Fruit fly (Drosophila melanogaster) whole organism, embryonic: ENCODE measurements around the gene CG15547.
A peak's percentile ranks its signal among the peaks of the same experiment; 100 is the strongest.

Source experiments
- Adf1 ChIP-seq: fragments of 200-800 bp; sonication (Bioruptor generic); IDR thresholded peaks from 2 replicates; pipeline ENCODE4 v1.3.6; 2022; ENCODE audit warnings: missing biosample characterization, missing genetic modification characterization
- Aef1 ChIP-seq: fragments of 200-800 bp; sonication (Bioruptor generic); IDR thresholded peaks from 3 replicates; pipeline ENCODE4 v1.3.6; 2022; ENCODE audit warnings: missing biosample characterization, missing genetic modification characterization
- Asciz ChIP-seq: fragments of 200-800 bp; sonication (Bioruptor generic); optimal IDR thresholded peaks from 2 replicates; lab custom pipeline; 2017; ENCODE audit warnings: missing biosample characterization, mild to moderate bottlenecking, missing genetic modification characterization, missing genetic modification reagents
- Atf6 ChIP-seq: fragments of 200-800 bp; sonication (Bioruptor generic); IDR thresholded peaks from 2 replicates; pipeline ENCODE4 v1.3.6; 2022; ENCODE audit warnings: missing biosample characterization, missing genetic modification characterization
- C15 ChIP-seq: fragments of 200-800 bp; sonication (Bioruptor generic); IDR thresholded peaks from 3 replicates; pipeline ENCODE4 v1.3.6; 2022; ENCODE audit warnings: missing biosample characterization, missing genetic modification characterization
- CG10147 ChIP-seq: fragments of 200-800 bp; sonication (Bioruptor generic); optimal IDR thresholded peaks from 2 replicates; lab custom pipeline; 2019; ENCODE audit warnings: missing biosample characterization, mild to moderate bottlenecking, missing genetic modification characterization, moderate library complexity
- CG10209 ChIP-seq: fragments of 200-800 bp; sonication (Bioruptor generic); optimal IDR thresholded peaks from 3 replicates; lab custom pipeline; 2017; ENCODE audit warnings: missing biosample characterization, mild to moderate bottlenecking, missing genetic modification characterization, missing genetic modification reagents
- CG10543 ChIP-seq: fragments of 200-800 bp; sonication (Bioruptor generic); optimal IDR thresholded peaks from 3 replicates; lab custom pipeline; 2017; ENCODE audit warnings: missing biosample characterization, mild to moderate bottlenecking, missing genetic modification characterization, moderate library complexity
- CG10565 ChIP-seq: fragments of 200-800 bp; sonication (Bioruptor generic); optimal IDR thresholded peaks from 3 replicates; lab custom pipeline; 2016; ENCODE audit warnings: missing biosample characterization, mild to moderate bottlenecking, missing genetic modification characterization
- CG11085 ChIP-seq: fragments of 200-800 bp; sonication (Bioruptor generic); IDR thresholded peaks from 2 replicates; pipeline ENCODE4 v1.3.6; 2022; ENCODE audit warnings: missing biosample characterization, missing genetic modification characterization
- CG14965 ChIP-seq: fragments of 200-800 bp; sonication (Bioruptor generic); optimal IDR thresholded peaks from 2 replicates; lab custom pipeline; 2016; ENCODE audit warnings: missing biosample characterization, missing genetic modification characterization, borderline replicate concordance
- CG15479 ChIP-seq: fragments of 200-800 bp; sonication (Bioruptor generic); optimal IDR thresholded peaks from 3 replicates; lab custom pipeline; 2019; ENCODE audit warnings: missing biosample characterization, mild to moderate bottlenecking, missing genetic modification characterization, moderate library complexity
- CG1602 ChIP-seq: fragments of 200-800 bp; sonication (Bioruptor generic); optimal IDR thresholded peaks from 3 replicates; lab custom pipeline; 2016; ENCODE audit warnings: missing biosample characterization, missing genetic modification characterization
- CG16779 ChIP-seq: fragments of 200-800 bp; sonication (Bioruptor generic); IDR thresholded peaks from 2 replicates; pipeline ENCODE4 v1.3.6; 2022; ENCODE audit warnings: missing biosample characterization, missing genetic modification characterization
- CG1792 ChIP-seq: fragments of 200-800 bp; sonication (Bioruptor generic); optimal IDR thresholded peaks from 2 replicates; lab custom pipeline; 2016; ENCODE audit warnings: missing biosample characterization, missing genetic modification characterization
- CG2120 ChIP-seq: fragments of 200-800 bp; sonication (Bioruptor generic); optimal IDR thresholded peaks from 3 replicates; lab custom pipeline; 2016; ENCODE audit warnings: missing biosample characterization, missing genetic modification characterization
- CG2875 ChIP-seq: fragments of 200-800 bp; sonication (Bioruptor generic); optimal IDR thresholded peaks from 2 replicates; lab custom pipeline; 2017; ENCODE audit warnings: missing biosample characterization, mild to moderate bottlenecking, missing genetic modification characterization, missing genetic modification reagents
- CG3407 ChIP-seq: fragments of 200-800 bp; sonication (Bioruptor generic); optimal IDR thresholded peaks from 2 replicates; lab custom pipeline; 2018; ENCODE audit warnings: missing biosample characterization, mild to moderate bottlenecking, missing genetic modification characterization
- CG34376 ChIP-seq: fragments of 200-800 bp; sonication (Bioruptor generic); optimal IDR thresholded peaks from 2 replicates; lab custom pipeline; 2018; ENCODE audit warnings: missing biosample characterization, mild to moderate bottlenecking, missing genetic modification characterization
- CG42726 ChIP-seq: fragments of 200-800 bp; sonication (Bioruptor generic); IDR thresholded peaks from 2 replicates; pipeline ENCODE4 v1.3.6; 2022; ENCODE audit warnings: missing biosample characterization, missing genetic modification characterization; ENCODE audit not compliant: partially characterized antibody
- CG6791 ChIP-seq: fragments of 200-800 bp; sonication (Bioruptor generic); IDR thresholded peaks from 3 replicates; pipeline ENCODE4 v1.3.6; 2022; ENCODE audit warnings: missing biosample characterization, missing genetic modification characterization; ENCODE audit not compliant: partially characterized antibody
- CG7271 ChIP-seq: fragments of 200-800 bp; sonication (Bioruptor generic); optimal IDR thresholded peaks from 2 replicates; lab custom pipeline; 2018; ENCODE audit warnings: missing biosample characterization, mild to moderate bottlenecking, missing genetic modification characterization, moderate library complexity
- CG8388 ChIP-seq: fragments of 200-800 bp; sonication (Bioruptor generic); optimal IDR thresholded peaks from 2 replicates; lab custom pipeline; 2019; ENCODE audit warnings: missing biosample characterization, mild to moderate bottlenecking, missing genetic modification characterization, moderate library complexity
- CG8944 ChIP-seq: fragments of 200-800 bp; sonication (Bioruptor generic); optimal IDR thresholded peaks from 3 replicates; lab custom pipeline; 2016; ENCODE audit warnings: missing biosample characterization, missing genetic modification characterization
- CG9932 ChIP-seq: fragments of 200-800 bp; sonication (Bioruptor generic); IDR thresholded peaks from 2 replicates; pipeline ENCODE4 v1.3.6; 2022; ENCODE audit warnings: missing biosample characterization, missing genetic modification characterization
- Dek ChIP-seq: fragments of 200-800 bp; sonication (Bioruptor generic); optimal IDR thresholded peaks from 3 replicates; lab custom pipeline; 2019; ENCODE audit warnings: missing biosample characterization, mild to moderate bottlenecking, missing genetic modification characterization, moderate library complexity
- Ets65A ChIP-seq: fragments of 200-800 bp; sonication (Bioruptor generic); peaks from one replicate; lab custom pipeline; 2016; ENCODE audit warnings: missing biosample characterization, missing genetic modification characterization
- Ets97D ChIP-seq: fragments of 200-800 bp; sonication (Bioruptor generic); optimal IDR thresholded peaks from 3 replicates; lab custom pipeline; 2016; ENCODE audit warnings: missing biosample characterization, missing genetic modification characterization
- HLH3B ChIP-seq: fragments of 200-800 bp; sonication (Bioruptor generic); IDR thresholded peaks from 2 replicates; pipeline ENCODE4 v1.3.6; 2022; ENCODE audit warnings: missing biosample characterization, missing genetic modification characterization
- Hey ChIP-seq: fragments of 200-800 bp; sonication (Bioruptor generic); optimal IDR thresholded peaks from 3 replicates; lab custom pipeline; 2018; ENCODE audit warnings: missing biosample characterization, mild to moderate bottlenecking, missing genetic modification characterization
- Lhr ChIP-seq: fragments of 200-800 bp; sonication (Bioruptor generic); optimal IDR thresholded peaks from 3 replicates; lab custom pipeline; 2017; ENCODE audit warnings: mild to moderate bottlenecking, missing biosample characterization, missing genetic modification reagents, missing genetic modification characterization
- NC2α ChIP-seq: fragments of 200-800 bp; sonication (Bioruptor generic); optimal IDR thresholded peaks from 2 replicates; lab custom pipeline; 2016; ENCODE audit warnings: missing biosample characterization, missing genetic modification characterization
- Oaz ChIP-seq: fragments of 200-800 bp; sonication (Bioruptor generic); IDR thresholded peaks from 2 replicates; pipeline ENCODE4 v1.3.6; 2022; ENCODE audit warnings: missing biosample characterization, missing genetic modification characterization
- Poxn ChIP-seq: fragments of 200-800 bp; sonication (Bioruptor generic); IDR thresholded peaks from 2 replicates; pipeline ENCODE4 v1.3.6; 2022; ENCODE audit warnings: missing biosample characterization, missing genetic modification characterization
- Rfx ChIP-seq: fragments of 200-800 bp; sonication (Bioruptor generic); IDR thresholded peaks from 2 replicates; pipeline ENCODE4 v1.3.6; 2022; ENCODE audit warnings: missing biosample characterization, missing genetic modification characterization
- Sry-δ ChIP-seq: fragments of 200-800 bp; sonication (Bioruptor generic); optimal IDR thresholded peaks from 2 replicates; lab custom pipeline; 2016; ENCODE audit warnings: missing biosample characterization, missing genetic modification characterization
- Xbp1 ChIP-seq: fragments of 200-800 bp; sonication (Bioruptor generic); optimal IDR thresholded peaks from 3 replicates; lab custom pipeline; 2016; ENCODE audit warnings: missing biosample characterization, mild to moderate bottlenecking, missing genetic modification characterization
- br ChIP-seq: fragments of >200 bp; optimal IDR thresholded peaks from 2 replicates; lab custom pipeline; 2017
- eyg ChIP-seq: fragments of 200-800 bp; sonication (Bioruptor generic); optimal IDR thresholded peaks from 3 replicates; lab custom pipeline; 2016; ENCODE audit warnings: missing biosample characterization, missing genetic modification characterization
- gfzf ChIP-seq: fragments of 200-800 bp; sonication (Bioruptor generic); optimal IDR thresholded peaks from 2 replicates; lab custom pipeline; 2016; ENCODE audit warnings: missing biosample characterization, mild to moderate bottlenecking, missing genetic modification characterization, moderate library complexity
- hbn ChIP-seq: fragments of 200-800 bp; sonication (Bioruptor generic); IDR thresholded peaks from 2 replicates; pipeline ENCODE4 v1.3.6; 2022; ENCODE audit warnings: missing biosample characterization, missing genetic modification characterization; ENCODE audit not compliant: partially characterized antibody
- lab ChIP-seq: fragments of 200-800 bp; sonication (Bioruptor generic); optimal IDR thresholded peaks from 3 replicates; lab custom pipeline; 2017; ENCODE audit warnings: missing biosample characterization, missing genetic modification characterization, mild to moderate bottlenecking, moderate library complexity, missing genetic modification reagents
- nmo ChIP-seq: fragments of 200-800 bp; sonication (Bioruptor generic); optimal IDR thresholded peaks from 2 replicates; lab custom pipeline; 2018; ENCODE audit warnings: missing biosample characterization, mild to moderate bottlenecking, missing genetic modification characterization, moderate library complexity
- org-1 ChIP-seq: fragments of 200-800 bp; sonication (Bioruptor generic); optimal IDR thresholded peaks from 2 replicates; lab custom pipeline; 2017; ENCODE audit warnings: missing biosample characterization, missing genetic modification characterization
- pho ChIP-seq: fragments of 200-800 bp; sonication (Bioruptor generic); optimal IDR thresholded peaks from 2 replicates; lab custom pipeline; 2016; ENCODE audit warnings: missing biosample characterization, missing genetic modification characterization
- row ChIP-seq: fragments of 200-800 bp; sonication (Bioruptor generic); IDR thresholded peaks from 3 replicates; pipeline ENCODE4 v1.3.6; 2022; ENCODE audit warnings: missing biosample characterization, missing genetic modification characterization
- sens-2 ChIP-seq: fragments of 200-800 bp; sonication (Bioruptor generic); IDR thresholded peaks from 2 replicates; pipeline ENCODE4 v1.3.6; 2022; ENCODE audit warnings: missing biosample characterization, missing genetic modification characterization
- shn ChIP-seq: fragments of 200-800 bp; sonication (Bioruptor generic); optimal IDR thresholded peaks from 3 replicates; lab custom pipeline; 2016; ENCODE audit warnings: missing biosample characterization, missing genetic modification characterization
- stwl ChIP-seq: fragments of 200-800 bp; sonication (Bioruptor generic); optimal IDR thresholded peaks from 3 replicates; lab custom pipeline; 2018; ENCODE audit warnings: missing biosample characterization, mild to moderate bottlenecking, missing genetic modification characterization, moderate library complexity
- tll ChIP-seq, 2 experiments: fragments of 200-800 bp in 1 of 2; fragments of >200 bp in 1 of 2; sonication (Bioruptor generic) in 1 of 2; optimal IDR thresholded peaks; 2 replicates each; lab custom pipeline; 2017 to 2019; ENCODE audit warnings: missing biosample characterization in 2 of 2, missing genetic modification characterization in 2 of 2, mild to moderate bottlenecking in 1 of 2, moderate library complexity in 1 of 2
- zfh1 ChIP-seq: fragments of 200-800 bp; sonication (Bioruptor generic); IDR thresholded peaks from 3 replicates; pipeline ENCODE4 v1.3.6; 2022; ENCODE audit warnings: missing biosample characterization, missing genetic modification characterization

CG15547 gene

DNA sequence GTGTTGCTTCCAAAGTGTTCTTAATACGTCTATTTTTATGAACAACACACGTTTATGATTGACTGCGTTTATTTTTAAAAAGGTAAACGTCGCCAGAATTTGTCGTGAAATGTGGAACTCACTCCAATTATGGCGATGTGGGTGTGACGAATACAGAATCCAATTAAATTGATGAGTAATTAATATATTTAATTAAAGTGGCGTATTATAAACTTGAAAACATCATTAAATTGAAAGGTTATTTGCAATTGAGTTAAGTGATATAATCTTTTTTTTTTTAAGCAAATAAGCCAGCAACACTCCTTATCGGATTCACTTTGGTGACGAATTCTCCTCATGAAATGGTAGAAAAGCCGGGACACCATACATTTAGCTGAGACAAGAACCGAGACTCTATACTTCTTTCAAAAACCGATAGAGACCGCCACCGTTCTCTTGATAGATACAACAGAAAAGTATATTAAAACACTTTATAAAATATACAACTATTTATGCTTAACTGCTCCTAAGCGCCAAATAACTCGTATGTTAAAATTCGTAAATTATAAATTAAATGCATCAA, 12.9 kb downstream of the CG15547 start (continued):
- TF ChIP-seq CG3407 (GFP tag; lab: Kevin White, UChicago) (no peak), CG8944 (GFP tag; lab: Kevin White, UChicago) (no peak), Adf1 (GFP tag; lab: Robert Waterston, UW) (no peak), shn (no peak), CG10209 (no peak), CG8388 (GFP tag; lab: Kevin White, UChicago) (no peak), Lhr (GFP tag; lab: Kevin White, UChicago) (peak; percentile 16), CG7271 (tag; lab: Kevin White, UChicago) (no peak), Asciz (GFP tag; lab: Kevin White, UChicago) (no peak), pho (GFP tag; lab: Kevin White, UChicago) (no peak), eyg (no peak), CG15479 (GFP tag; lab: Kevin White, UChicago) (no peak), CG6791 (GFP tag; lab: Robert Waterston, UW) (0 out of 3 replicates have a peak, but pooled peaks have one; percentile 10), CG16779 (GFP tag; lab: Robert Waterston, UW) (no peak), Rfx (GFP tag; lab: Robert Waterston, UW) (peak; percentile 53), CG10565 (GFP tag; lab: Kevin White, UChicago) (no peak), lab (GFP tag; lab: Kevin White, UChicago) (no peak), CG10543 (no peak), br (lab: Kevin White, UChicago) (no peak), stwl (tag; lab: Kevin White, UChicago) (peak; percentile 53), Atf6 (GFP tag; lab: Robert Waterston, UW) (no peak), Poxn (no peak), CG42726 (GFP tag; lab: Robert Waterston, UW) (peak; percentile 34; the same call in 1 of the 2 replicates), CG11085 (GFP tag; lab: Robert Waterston, UW) (0 out of 2 replicates have a peak, but pooled peaks have one; percentile 16), org-1 (no peak), hbn (GFP tag; lab: Robert Waterston, UW) (no peak), Hey (tag; lab: Kevin White, UChicago) (no peak), Ets65A (GFP tag; lab: Kevin White, UChicago) (peak; percentile 66), CG14965 (GFP tag; lab: Kevin White, UChicago) (no peak), Aef1 (no peak), NC2α (GFP tag; lab: Kevin White, UChicago) (no peak), C15 (GFP tag; lab: Robert Waterston, UW) (no peak), CG9932 (peak; percentile 26; the same call in 1 of the 2 replicates), CG34376 (GFP tag; lab: Kevin White, UChicago) (no peak), Oaz (no peak), nmo (GFP tag; lab: Kevin White, UChicago) (peak; percentile 24), Sry-δ (no peak), Xbp1 (GFP tag; lab: Kevin White, UChicago) (peak; percentile 10), CG2875 (GFP tag; lab: Kevin White, UChicago) (no peak), sens-2 (no peak), CG1792 (GFP tag; lab: Kevin White, UChicago) (no peak), Ets97D (GFP tag; lab: Kevin White, UChicago) (peak; percentile 8), HLH3B (GFP tag; lab: Robert Waterston, UW) (no peak), gfzf (GFP tag; lab: Kevin White, UChicago) (peak; percentile 2), CG1602 (no peak), zfh1 (0 out of 3 replicates have a peak, but pooled peaks have one; percentile 6), row (no peak), Dek (tag; lab: Kevin White, UChicago) (no peak), CG10147 (GFP tag; lab: Kevin White, UChicago) (no peak), CG2120 (GFP tag; lab: Kevin White, UChicago) (no peak), tll (GFP tag; optimal IDR thresholded peaks at IDR 0.05; lab: Kevin White, UChicago) (no peak)
